Worm (Caenorhabditis elegans): ENCODE results near the gene nlp-24.

DNA sequence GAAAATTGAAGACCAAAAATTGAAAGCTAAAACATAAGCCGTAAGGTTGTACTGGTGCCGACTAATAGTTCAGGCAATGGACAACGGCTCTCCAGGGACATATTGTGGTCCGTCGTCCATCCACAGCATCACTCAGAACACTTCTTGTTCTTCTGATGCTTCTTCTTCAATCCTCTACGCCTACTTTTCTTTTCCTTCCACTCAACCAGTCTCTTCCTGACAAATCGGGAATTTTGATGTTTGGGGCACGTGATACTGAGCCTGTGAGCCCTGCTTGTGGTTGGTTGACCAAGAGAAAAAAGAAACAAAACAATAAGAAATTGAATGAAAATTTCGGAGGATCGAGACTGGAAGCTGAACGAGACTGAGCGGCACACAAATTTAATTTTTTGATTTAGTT, 5.1 kb downstream of the nlp-24 start:
- TF ChIP-seq ama-1 (optimal IDR thresholded peaks at IDR 0.05) = no peak
- no peak for TF ChIP-seq ceh-36 (tag; optimal IDR thresholded peaks at IDR 0.05)
- TF ChIP-seq hnd-1 (tag; optimal IDR thresholded peaks at IDR 0.05) = no peak
- TF ChIP-seq aly-1 (tag; optimal IDR thresholded peaks at IDR 0.05) = no peak
- no peak for TF ChIP-seq B0310.2 (tag; optimal IDR thresholded peaks at IDR 0.05)
- TF ChIP-seq hmg-4 (GFP tag; optimal IDR thresholded peaks at IDR 0.05) = no peak

Measured in whole organism, early embryonic.